Fruit fly (Drosophila melanogaster): ENCODE results near the gene Adk1.

Adk1 gene

DNA sequence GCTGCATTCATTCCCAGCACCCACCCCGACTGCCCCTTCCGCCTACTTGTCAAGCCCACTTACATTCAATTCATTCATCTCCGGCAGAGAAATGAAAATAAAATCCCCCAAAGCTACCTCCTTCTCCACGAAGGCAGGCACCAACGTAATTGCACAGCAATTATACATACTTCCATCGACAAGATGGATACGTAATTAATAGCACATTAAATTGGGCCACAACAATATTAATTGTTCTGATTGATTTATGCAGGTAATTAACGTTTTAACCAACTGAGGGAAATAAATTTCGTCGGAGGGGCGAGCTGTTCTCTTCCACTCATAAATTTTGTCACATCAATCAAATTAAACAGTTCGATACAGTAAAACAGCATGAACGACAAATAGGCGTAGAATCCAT lies at the start of gene Adk1:
Gene Adk1 (plus strand): TSS at position 301 of the 400 bp plus-strand sequence.
- TF ChIP-seq tin (GFP tag; optimal IDR thresholded peaks at IDR 0.05), result no peak

DNA sequence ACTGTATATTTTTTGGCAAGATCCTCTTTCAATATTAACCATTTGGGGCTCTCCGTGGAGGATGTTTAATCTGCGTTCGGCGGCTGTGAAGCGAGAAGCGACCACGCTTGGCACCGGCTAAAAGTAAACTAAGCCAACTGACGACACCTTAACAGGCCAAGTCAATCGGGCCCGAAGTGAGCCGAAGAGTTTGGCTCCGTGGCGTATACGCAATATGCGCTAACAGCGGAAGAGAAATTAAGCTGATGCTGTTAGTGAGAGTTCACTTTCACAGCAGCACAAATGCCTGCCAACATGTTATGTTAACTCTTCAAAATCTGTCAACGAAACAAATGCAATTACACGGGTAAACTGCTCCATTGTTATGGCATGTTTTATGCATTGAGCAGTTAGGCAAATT lies 39.2 kb upstream of the Adk1 start, which contains the start of gene dpr15:
Gene dpr15 (minus strand): TSS at position 101 of the 400 bp plus-strand sequence.
- TF ChIP-seq esg (GFP tag; conservative IDR thresholded peaks at IDR 0.05), result no peak
- TF ChIP-seq CG7372 (GFP tag; IDR thresholded peaks at IDR 0.05), result 0 out of 2 replicates have a peak, but pooled peaks have one; percentile 16
- no peak for TF ChIP-seq tin (GFP tag; optimal IDR thresholded peaks at IDR 0.05)
- no peak for TF ChIP-seq CG10654 (GFP tag; optimal IDR thresholded peaks at IDR 0.05)
- no peak for TF ChIP-seq Mes4 (GFP tag; optimal IDR thresholded peaks at IDR 0.05)
- TF ChIP-seq Nf-YB (GFP tag; optimal IDR thresholded peaks at IDR 0.05), result no peak
- no peak for TF ChIP-seq scrt (GFP tag; optimal IDR thresholded peaks at IDR 0.05)
- TF ChIP-seq Ets65A (GFP tag), result peak; percentile 9
- TF ChIP-seq Deaf1 (tag; optimal IDR thresholded peaks at IDR 0.05), result peak; percentile 84
- TF ChIP-seq phol (tag; optimal IDR thresholded peaks at IDR 0.05), result no peak
- TF ChIP-seq Hr39 (optimal IDR thresholded peaks at IDR 0.05), result no peak
- no peak for TF ChIP-seq kay (GFP tag; optimal IDR thresholded peaks at IDR 0.05)
- no peak for TF ChIP-seq CG2712 (tag; optimal IDR thresholded peaks at IDR 0.05)
- TF ChIP-seq CG2678 (tag; optimal IDR thresholded peaks at IDR 0.05), result no peak
- no peak for TF ChIP-seq CG13775 (GFP tag; optimal IDR thresholded peaks at IDR 0.05)
- no peak for TF ChIP-seq insv (GFP tag; optimal IDR thresholded peaks at IDR 0.05)
- TF ChIP-seq otp (GFP tag; IDR thresholded peaks at IDR 0.05), result no peak

DNA sequence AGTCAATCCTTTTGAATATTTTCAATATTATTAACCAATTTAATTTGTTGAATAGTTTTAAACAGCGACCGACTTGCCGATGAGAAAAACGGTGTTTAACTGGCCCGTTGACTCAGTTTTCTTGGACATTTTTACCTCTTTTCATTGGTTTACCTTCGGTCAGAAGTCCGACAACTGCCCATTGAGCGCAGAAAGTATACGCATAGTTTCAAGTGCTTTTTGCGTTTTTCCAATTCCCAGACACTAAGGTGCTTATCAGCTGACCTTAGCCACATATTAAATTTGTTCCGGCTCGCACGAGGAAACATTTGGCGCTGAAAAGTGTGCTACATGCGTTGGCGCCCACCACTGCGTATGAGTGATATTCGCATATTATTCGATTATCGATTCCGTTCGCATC lies 31.7 kb upstream of the Adk1 start, which contains the start of gene Cpn:
Gene Cpn (minus strand): TSS at position 101 of the 400 bp plus-strand sequence.
- TF ChIP-seq Fer3 (tag; optimal IDR thresholded peaks at IDR 0.05) (no peak), z (GFP tag; IDR thresholded peaks at IDR 0.05) (no peak), trem (tag; optimal IDR thresholded peaks at IDR 0.05) (no peak), Usf (GFP tag; optimal IDR thresholded peaks at IDR 0.05) (no peak), yki (optimal IDR thresholded peaks at IDR 0.05) (no peak), Ets97D (GFP tag; optimal IDR thresholded peaks at IDR 0.05) (no peak), PHDP (tag; optimal IDR thresholded peaks at IDR 0.05) (no peak), CG4854 (GFP tag; optimal IDR thresholded peaks at IDR 0.05) (no peak), pzg (GFP tag; optimal IDR thresholded peaks at IDR 0.05) (no peak), Antp (GFP tag; optimal IDR thresholded peaks at IDR 0.05) (no peak), eyg (GFP tag; optimal IDR thresholded peaks at IDR 0.05) (no peak), Stat92E (GFP tag; optimal IDR thresholded peaks at IDR 0.05) (no peak), CG34224 (GFP tag; IDR thresholded peaks at IDR 0.05; ENCODE audit: partially characterized antibody) (no peak)

DNA sequence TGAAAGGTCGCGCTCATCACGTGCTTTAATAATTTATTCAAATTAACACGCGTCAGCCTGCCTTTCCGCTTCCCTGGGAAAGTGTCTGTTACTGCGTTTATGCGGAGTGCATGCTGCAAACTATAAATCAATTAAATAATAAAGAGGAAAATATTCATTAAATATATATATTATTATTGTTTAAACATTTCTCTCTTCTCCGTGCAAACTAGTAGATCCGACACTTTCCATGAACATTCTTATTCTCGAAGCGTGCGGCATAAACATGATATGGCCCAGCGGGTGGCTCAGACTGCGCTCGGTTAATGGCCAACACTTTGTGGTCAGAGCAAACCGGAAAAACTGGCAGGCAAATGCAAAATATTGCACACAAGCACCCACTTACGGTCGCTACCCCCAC lies 29.4 kb upstream of the Adk1 start:
- TF ChIP-seq odd (GFP tag; optimal IDR thresholded peaks at IDR 0.05), result no peak
- no peak for TF ChIP-seq Nf-YA (GFP tag; IDR thresholded peaks at IDR 0.05)
- TF ChIP-seq CG9727 (GFP tag; optimal IDR thresholded peaks at IDR 0.05), result no peak
- no peak for TF ChIP-seq repo (GFP tag; optimal IDR thresholded peaks at IDR 0.05)
- TF ChIP-seq CG4707 (GFP tag; optimal IDR thresholded peaks at IDR 0.05), result no peak
- TF ChIP-seq nerfin-2 (GFP tag; IDR thresholded peaks at IDR 0.05; ENCODE audit: partially characterized antibody), result no peak
- peak; percentile 5 for TF ChIP-seq zen (tag; optimal IDR thresholded peaks at IDR 0.05)
- no peak for TF ChIP-seq CG12104 (GFP tag; optimal IDR thresholded peaks at IDR 0.05)
- TF ChIP-seq PHDP (tag; optimal IDR thresholded peaks at IDR 0.05), result no peak
- TF ChIP-seq Ptx1 (GFP tag; IDR thresholded peaks at IDR 0.05), result 0 out of 2 replicates have a peak, but pooled peaks have one; percentile 10
- TF ChIP-seq oc (tag; optimal IDR thresholded peaks at IDR 0.05), result no peak
- no peak for TF ChIP-seq mirr (GFP tag; optimal IDR thresholded peaks at IDR 0.05)

All from whole organism, embryonic.